Worm (Caenorhabditis elegans) whole organism, late embryonic: ENCODE measurements around the gene dpf-4.

Source experiments
- C38D4.7 ChIP-seq: fragments of 200-800 bp; sonication (Bioruptor generic); optimal IDR thresholded peaks from 2 replicates; lab custom pipeline; 2018; ENCODE audit warnings: mild to moderate bottlenecking, missing genetic modification characterization, moderate library complexity, missing compliant biosample characterization
- F13H6.1 ChIP-seq: sonication (generic microtip); optimal IDR thresholded peaks from 2 replicates; lab custom pipeline; 2016; ENCODE audit warnings: missing genetic modification characterization, missing compliant biosample characterization
- ama-1 ChIP-seq: fragments of 150-350 bp; optimal IDR thresholded peaks from 2 replicates; lab custom pipeline; 2014
- ceh-22 ChIP-seq: sonication (generic microtip); optimal IDR thresholded peaks from 2 replicates; lab custom pipeline; 2017; ENCODE audit warnings: missing biosample characterization, missing genetic modification characterization
- ceh-9 ChIP-seq: sonication (generic microtip); optimal IDR thresholded peaks from 2 replicates; lab custom pipeline; 2016; ENCODE audit warnings: mild to moderate bottlenecking, missing genetic modification characterization, inconsistent platforms, missing compliant biosample characterization
- elt-2 ChIP-seq: sonication (generic microtip); optimal IDR thresholded peaks from 2 replicates; lab custom pipeline; 2016; ENCODE audit warnings: missing genetic modification reagents, missing genetic modification characterization, missing compliant biosample characterization
- ets-4 ChIP-seq: sonication (generic microtip); optimal IDR thresholded peaks from 2 replicates; lab custom pipeline; 2016; ENCODE audit warnings: missing genetic modification characterization, missing compliant biosample characterization
- nhr-11 ChIP-seq: fragments of 150-350 bp; optimal IDR thresholded peaks from 2 replicates; lab custom pipeline; 2014; ENCODE audit warnings: missing biosample characterization, missing genetic modification characterization
- rnt-1 ChIP-seq: sonication (generic microtip); optimal IDR thresholded peaks from 2 replicates; lab custom pipeline; 2016; ENCODE audit warnings: missing genetic modification characterization, missing compliant biosample characterization
- sox-4 ChIP-seq: sonication (generic microtip); optimal IDR thresholded peaks from 2 replicates; lab custom pipeline; 2017; ENCODE audit warnings: mild to moderate bottlenecking, missing genetic modification characterization, inconsistent platforms, missing compliant biosample characterization
- tbx-2 ChIP-seq: sonication (generic microtip); optimal IDR thresholded peaks from 2 replicates; lab custom pipeline; 2016; ENCODE audit warnings: missing genetic modification characterization, missing compliant biosample characterization
- ttx-3 ChIP-seq: sonication (generic microtip); optimal IDR thresholded peaks from 2 replicates; lab custom pipeline; 2016; ENCODE audit warnings: missing genetic modification reagents, missing genetic modification characterization, missing compliant biosample characterization
- unc-42 ChIP-seq: sonication (generic microtip); optimal IDR thresholded peaks from 2 replicates; lab custom pipeline; 2016; ENCODE audit warnings: missing genotype, missing genetic modification characterization, missing compliant biosample characterization

ce11 chrIII:5836816-5837215 lies 22.3 kb upstream of the dpf-4 start, which contains the start of gene W04D12.1:
- TF ChIP-seq ceh-9 (tag; lab: Kevin White, UChicago), result no peak
- no peak for TF ChIP-seq ceh-22
- TF ChIP-seq ttx-3 (tag; lab: Kevin White, UChicago), result no peak
- TF ChIP-seq unc-42 (tag; lab: Kevin White, UChicago), result no peak
- no peak for TF ChIP-seq elt-2 (tag; lab: Kevin White, UChicago)
- no peak for TF ChIP-seq sox-4 (tag; lab: Kevin White, UChicago)
- no peak for TF ChIP-seq tbx-2 (tag; lab: Kevin White, UChicago)
- no peak for TF ChIP-seq F13H6.1 (tag; lab: Kevin White, UChicago)
- no peak for TF ChIP-seq rnt-1 (tag; lab: Kevin White, UChicago)
- peak; percentile 18 for TF ChIP-seq C38D4.7 (GFP tag; lab: Kevin White, UChicago)
- no peak for TF ChIP-seq ets-4
- TF ChIP-seq nhr-11, result no peak
- no peak for TF ChIP-seq ama-1
